Fruit fly (Drosophila melanogaster): ENCODE measurements around the gene CG3792.

Gene CG3792

dm6 chr2L:4971329-4971798 lies 5.7 kb upstream of the CG3792 start, which contains the start of gene CG14043:
Gene CG14043 (plus strand): TSS chr2L:4971702.
- TF ChIP-seq CG11560 (tag; IDR thresholded peaks at IDR 0.05) = peak; percentile 32; the same call in 1 of the 3 replicates
- TF ChIP-seq disco-r (GFP tag; optimal IDR thresholded peaks at IDR 0.05) = no peak
- no peak for TF ChIP-seq sim (GFP tag; IDR thresholded peaks at IDR 0.05)
- TF ChIP-seq CG18476 (GFP tag; optimal IDR thresholded peaks at IDR 0.05) = no peak
- no peak for TF ChIP-seq CG12071 (GFP tag; optimal IDR thresholded peaks at IDR 0.05)
- no peak for TF ChIP-seq bbx (GFP tag; IDR thresholded peaks at IDR 0.05; ENCODE audit: partially characterized antibody)
- no peak for TF ChIP-seq stc (GFP tag; IDR thresholded peaks at IDR 0.05)
- no peak for TF ChIP-seq Usf (GFP tag; optimal IDR thresholded peaks at IDR 0.05)
- TF ChIP-seq CG16863 (GFP tag; optimal IDR thresholded peaks at IDR 0.05) = no peak
- peak; percentile 68 for TF ChIP-seq zen (tag; optimal IDR thresholded peaks at IDR 0.05)
- TF ChIP-seq Sox102F (GFP tag; optimal IDR thresholded peaks at IDR 0.05) = no peak
- TF ChIP-seq ind (GFP tag; optimal IDR thresholded peaks at IDR 0.05) = no peak
- no peak for TF ChIP-seq CG1233 (GFP tag; optimal IDR thresholded peaks at IDR 0.05)
- TF ChIP-seq Dp (GFP tag; optimal IDR thresholded peaks at IDR 0.05) = peak; percentile 78
- no peak for TF ChIP-seq Fer2 (tag; optimal IDR thresholded peaks at IDR 0.05)
- no peak for TF ChIP-seq Taf1 (GFP tag; IDR thresholded peaks at IDR 0.05)
- no peak for TF ChIP-seq ATbp (GFP tag; optimal IDR thresholded peaks at IDR 0.05)
- no peak for TF ChIP-seq CG31388 (GFP tag; optimal IDR thresholded peaks at IDR 0.05)
- no peak for TF ChIP-seq CG8089 (GFP tag; optimal IDR thresholded peaks at IDR 0.05)
- no peak for TF ChIP-seq CG7271 (tag; optimal IDR thresholded peaks at IDR 0.05)
- TF ChIP-seq CG17186 (GFP tag; optimal IDR thresholded peaks at IDR 0.05) = peak; percentile 62
- peak; percentile 36; the same call in 1 of the 2 replicates for TF ChIP-seq Dref (GFP tag; IDR thresholded peaks at IDR 0.05)
- no peak for TF ChIP-seq p53 (GFP tag; optimal IDR thresholded peaks at IDR 0.05)
- TF ChIP-seq ranshi (GFP tag; IDR thresholded peaks at IDR 0.05) = no peak
- peak; percentile 59 for TF ChIP-seq BEAF-32 (GFP tag; optimal IDR thresholded peaks at IDR 0.05)
- TF ChIP-seq scrt (GFP tag; optimal IDR thresholded peaks at IDR 0.05) = no peak
- no peak for TF ChIP-seq Mad (GFP tag; optimal IDR thresholded peaks at IDR 0.05)
- peak; percentile 72 for TF ChIP-seq phol (tag; optimal IDR thresholded peaks at IDR 0.05)
- peak; percentile 80 for TF ChIP-seq nmo (GFP tag; optimal IDR thresholded peaks at IDR 0.05)
- no peak for TF ChIP-seq CG31441 (GFP tag; IDR thresholded peaks at IDR 0.05)
- no peak for TF ChIP-seq chinmo (GFP tag; IDR thresholded peaks at IDR 0.05; ENCODE audit: partially characterized antibody)
- peak; percentile 61 for TF ChIP-seq CG33213 (GFP tag; optimal IDR thresholded peaks at IDR 0.05)
- TF ChIP-seq mam (GFP tag; optimal IDR thresholded peaks at IDR 0.05) = peak; percentile 36
- TF ChIP-seq BtbVII (GFP tag; optimal IDR thresholded peaks at IDR 0.05) = no peak
- no peak for TF ChIP-seq CG32767 (GFP tag; IDR thresholded peaks at IDR 0.05)
- no peak for TF ChIP-seq CG34422 (GFP tag; IDR thresholded peaks at IDR 0.05)
- TF ChIP-seq jigr1 (GFP tag; IDR thresholded peaks at IDR 0.05) = no peak
- TF ChIP-seq odd (GFP tag; optimal IDR thresholded peaks at IDR 0.05) = no peak
- no peak for TF ChIP-seq amos (GFP tag; IDR thresholded peaks at IDR 0.05; ENCODE audit: partially characterized antibody)
- peak; percentile 85 for TF ChIP-seq sens (GFP tag)
- no peak for TF ChIP-seq Hr78 (GFP tag; optimal IDR thresholded peaks at IDR 0.05)
- peak; percentile 36 for TF ChIP-seq Xbp1 (GFP tag; optimal IDR thresholded peaks at IDR 0.05)
- no peak for TF ChIP-seq peb (GFP tag; IDR thresholded peaks at IDR 0.05)
- no peak for TF ChIP-seq Mes4 (GFP tag; optimal IDR thresholded peaks at IDR 0.05)
- TF ChIP-seq ash1 (GFP tag; optimal IDR thresholded peaks at IDR 0.05) = no peak
- TF ChIP-seq da (GFP tag; optimal IDR thresholded peaks at IDR 0.05) = no peak
- TF ChIP-seq CG16779 (GFP tag; IDR thresholded peaks at IDR 0.05) = no peak
- no peak for TF ChIP-seq fd64A (GFP tag; optimal IDR thresholded peaks at IDR 0.05)
- TF ChIP-seq Doc2 (GFP tag; IDR thresholded peaks at IDR 0.05) = no peak
- peak; percentile 42; the same call in 1 of the 2 replicates for TF ChIP-seq unc-4 (GFP tag; IDR thresholded peaks at IDR 0.05; ENCODE audit: partially characterized antibody)
- peak; percentile 86 for TF ChIP-seq trem (tag; optimal IDR thresholded peaks at IDR 0.05)
